Fruit fly (Drosophila melanogaster) whole organism, embryonic: ENCODE data around the gene spd-2.

ENCODE experiments used
- B-H1 ChIP-seq: fragments of 200-800 bp; sonication (Bioruptor generic); IDR thresholded peaks from 3 replicates; pipeline ENCODE4 v1.3.6; 2022; ENCODE audit warnings: missing biosample characterization, missing genetic modification characterization
- B-H2 ChIP-seq: fragments of 200-800 bp; sonication (Bioruptor generic); optimal IDR thresholded peaks from 2 replicates; lab custom pipeline; 2018; ENCODE audit warnings: missing biosample characterization, mild to moderate bottlenecking, missing genetic modification characterization
- Bteb2 ChIP-seq: fragments of 200-800 bp; sonication (Bioruptor generic); optimal IDR thresholded peaks from 2 replicates; lab custom pipeline; 2016; ENCODE audit warnings: missing biosample characterization, missing genetic modification characterization
- CG10321 ChIP-seq: fragments of 200-800 bp; sonication (Bioruptor generic); IDR thresholded peaks from 2 replicates; pipeline ENCODE4 v1.3.6; 2022; ENCODE audit warnings: missing biosample characterization, missing genetic modification characterization
- CG10462 ChIP-seq: fragments of 200-800 bp; sonication (Bioruptor generic); optimal IDR thresholded peaks from 2 replicates; lab custom pipeline; 2016; ENCODE audit warnings: missing biosample characterization, missing genetic modification characterization
- CG14050 ChIP-seq: fragments of 200-800 bp; sonication (Bioruptor generic); IDR thresholded peaks from 3 replicates; pipeline ENCODE4 v1.3.6; 2022; ENCODE audit warnings: missing biosample characterization, missing genetic modification characterization
- CG15696 ChIP-seq: fragments of 200-800 bp; sonication (Bioruptor generic); optimal IDR thresholded peaks from 2 replicates; lab custom pipeline; 2019; ENCODE audit warnings: missing biosample characterization, mild to moderate bottlenecking, missing genetic modification characterization, moderate library complexity
- CG17829 ChIP-seq: fragments of 200-800 bp; optimal IDR thresholded peaks from 2 replicates; lab custom pipeline; 2019; ENCODE audit warnings: missing biosample characterization, mild to moderate bottlenecking, missing genetic modification characterization, moderate library complexity
- CG17912 ChIP-seq: fragments of 200-800 bp; sonication (Bioruptor generic); optimal IDR thresholded peaks from 2 replicates; lab custom pipeline; 2018; ENCODE audit warnings: missing biosample characterization, mild to moderate bottlenecking, missing genetic modification characterization
- CG18476 ChIP-seq: fragments of 200-800 bp; sonication (Bioruptor generic); optimal IDR thresholded peaks from 2 replicates; lab custom pipeline; 2016; ENCODE audit warnings: missing biosample characterization, mild to moderate bottlenecking, missing genetic modification characterization
- CG2875 ChIP-seq: fragments of 200-800 bp; sonication (Bioruptor generic); optimal IDR thresholded peaks from 2 replicates; lab custom pipeline; 2017; ENCODE audit warnings: missing biosample characterization, mild to moderate bottlenecking, missing genetic modification characterization, missing genetic modification reagents
- CG2889 ChIP-seq: fragments of 200-800 bp; sonication (Bioruptor generic); IDR thresholded peaks from 3 replicates; pipeline ENCODE4 v1.3.6; 2022; ENCODE audit warnings: missing biosample characterization, missing genetic modification characterization
- CG30403 ChIP-seq: fragments of 200-800 bp; sonication (Bioruptor generic); optimal IDR thresholded peaks from 3 replicates; lab custom pipeline; 2016; ENCODE audit warnings: missing biosample characterization, missing genetic modification characterization
- CG3065 ChIP-seq: fragments of 200-800 bp; sonication (Bioruptor generic); optimal IDR thresholded peaks from 2 replicates; lab custom pipeline; 2016; ENCODE audit warnings: missing biosample characterization, missing genetic modification characterization
- CG31388 ChIP-seq: fragments of 200-800 bp; sonication (Bioruptor generic); optimal IDR thresholded peaks from 2 replicates; lab custom pipeline; 2016; ENCODE audit warnings: missing biosample characterization, missing genetic modification characterization
- CG32532 ChIP-seq: fragments of 200-800 bp; sonication (Bioruptor generic); IDR thresholded peaks from 2 replicates; pipeline ENCODE4 v1.3.6; 2022; ENCODE audit warnings: missing biosample characterization, missing genetic modification characterization
- CG3281 ChIP-seq: fragments of 200-800 bp; sonication (Bioruptor generic); optimal IDR thresholded peaks from 3 replicates; lab custom pipeline; 2017; ENCODE audit warnings: missing biosample characterization, mild to moderate bottlenecking, missing genetic modification characterization
- CG43689 ChIP-seq: fragments of 200-800 bp; sonication (Bioruptor generic); IDR thresholded peaks from 2 replicates; pipeline ENCODE4 v1.3.6; 2022; ENCODE audit warnings: missing biosample characterization, missing genetic modification characterization
- CG6654 ChIP-seq: fragments of 200-800 bp; sonication (Bioruptor generic); optimal IDR thresholded peaks from 2 replicates; lab custom pipeline; 2017; ENCODE audit warnings: missing biosample characterization, mild to moderate bottlenecking, missing genetic modification characterization
- CG8290 ChIP-seq, 3 experiments: fragments of 200-800 bp; sonication (Bioruptor generic); optimal IDR thresholded peaks; 2 replicates each; lab custom pipeline; 2016 to 2019; ENCODE audit warnings: missing biosample characterization in 3 of 3, missing genetic modification characterization in 3 of 3, mild to moderate bottlenecking in 2 of 3, moderate library complexity in 1 of 3
- CG9437 ChIP-seq: fragments of 200-800 bp; sonication (Bioruptor generic); optimal IDR thresholded peaks from 2 replicates; lab custom pipeline; 2018; ENCODE audit warnings: missing biosample characterization, mild to moderate bottlenecking, missing genetic modification characterization
- CG9817 ChIP-seq: fragments of 200-800 bp; sonication (Bioruptor generic); optimal IDR thresholded peaks from 2 replicates; lab custom pipeline; 2018; ENCODE audit warnings: missing biosample characterization, mild to moderate bottlenecking, missing genetic modification characterization, moderate library complexity
- CG9932 ChIP-seq: fragments of 200-800 bp; sonication (Bioruptor generic); IDR thresholded peaks from 2 replicates; pipeline ENCODE4 v1.3.6; 2022; ENCODE audit warnings: missing biosample characterization, missing genetic modification characterization
- D19B ChIP-seq: fragments of 200-800 bp; sonication (Bioruptor generic); optimal IDR thresholded peaks from 2 replicates; lab custom pipeline; 2017; ENCODE audit warnings: missing biosample characterization, mild to moderate bottlenecking, missing genetic modification characterization
- Dp ChIP-seq: fragments of 200-800 bp; sonication (Bioruptor generic); optimal IDR thresholded peaks from 2 replicates; lab custom pipeline; 2018; ENCODE audit warnings: missing biosample characterization, mild to moderate bottlenecking, missing genetic modification characterization, moderate library complexity
- E2f2 ChIP-seq: fragments of 200-800 bp; sonication (Bioruptor generic); IDR thresholded peaks from 2 replicates; pipeline ENCODE4 v1.3.6; 2022; ENCODE audit warnings: missing biosample characterization, missing genetic modification characterization
- Elba2 ChIP-seq: fragments of 200-800 bp; sonication (Bioruptor generic); optimal IDR thresholded peaks from 3 replicates; lab custom pipeline; 2016; ENCODE audit warnings: missing biosample characterization, missing genetic modification characterization
- Fer1 ChIP-seq: fragments of 200-800 bp; sonication (Bioruptor generic); optimal IDR thresholded peaks from 2 replicates; lab custom pipeline; 2017; ENCODE audit warnings: missing biosample characterization, mild to moderate bottlenecking, missing genetic modification characterization
- Fer2 ChIP-seq: fragments of 200-800 bp; sonication (Bioruptor generic); optimal IDR thresholded peaks from 2 replicates; lab custom pipeline; 2018; ENCODE audit warnings: missing biosample characterization, mild to moderate bottlenecking, missing genetic modification characterization, moderate library complexity
- HLH3B ChIP-seq: fragments of 200-800 bp; sonication (Bioruptor generic); IDR thresholded peaks from 2 replicates; pipeline ENCODE4 v1.3.6; 2022; ENCODE audit warnings: missing biosample characterization, missing genetic modification characterization
- HLH4C ChIP-seq: fragments of 200-800 bp; sonication (Bioruptor generic); IDR thresholded peaks from 3 replicates; pipeline ENCODE4 v1.3.6; 2022; ENCODE audit warnings: missing biosample characterization, missing genetic modification characterization; ENCODE audit not compliant: partially characterized antibody
- Hmr ChIP-seq: fragments of 200-800 bp; sonication (Bioruptor generic); optimal IDR thresholded peaks from 3 replicates; lab custom pipeline; 2017; ENCODE audit warnings: mild to moderate bottlenecking, missing biosample characterization, missing genetic modification reagents, missing genetic modification characterization
- Lhr ChIP-seq: fragments of 200-800 bp; sonication (Bioruptor generic); optimal IDR thresholded peaks from 3 replicates; lab custom pipeline; 2017; ENCODE audit warnings: mild to moderate bottlenecking, missing biosample characterization, missing genetic modification reagents, missing genetic modification characterization
- MTF-1 ChIP-seq: fragments of 200-800 bp; sonication (Bioruptor generic); optimal IDR thresholded peaks from 2 replicates; lab custom pipeline; 2018; ENCODE audit warnings: missing biosample characterization, mild to moderate bottlenecking, missing genetic modification characterization, borderline replicate concordance
- Max ChIP-seq: fragments of 200-800 bp; sonication (Bioruptor generic); optimal IDR thresholded peaks from 2 replicates; lab custom pipeline; 2016; ENCODE audit warnings: missing biosample characterization, mild to moderate bottlenecking, missing genetic modification characterization
- Scr ChIP-seq: fragments of 200-800 bp; sonication (Bioruptor generic); IDR thresholded peaks from 2 replicates; pipeline ENCODE4 v1.3.6; 2022; ENCODE audit warnings: missing biosample characterization, missing genetic modification characterization; ENCODE audit not compliant: partially characterized antibody
- Six4 ChIP-seq: fragments of 200-800 bp; sonication (Bioruptor generic); optimal IDR thresholded peaks from 2 replicates; lab custom pipeline; 2016; ENCODE audit warnings: missing biosample characterization, missing genetic modification characterization
- Xbp1 ChIP-seq: fragments of 200-800 bp; sonication (Bioruptor generic); optimal IDR thresholded peaks from 3 replicates; lab custom pipeline; 2016; ENCODE audit warnings: missing biosample characterization, mild to moderate bottlenecking, missing genetic modification characterization
- croc ChIP-seq: fragments of 200-800 bp; sonication (Bioruptor generic); conservative IDR thresholded peaks from 3 replicates; pipeline ENCODE4 v1.3.6; 2022; ENCODE audit warnings: missing biosample characterization, missing genetic modification characterization
- dysf ChIP-seq: fragments of 200-800 bp; sonication (Bioruptor generic); IDR thresholded peaks from 3 replicates; pipeline ENCODE4 v1.3.6; 2022; ENCODE audit warnings: missing biosample characterization, missing genetic modification characterization
- ind ChIP-seq: fragments of 200-800 bp; sonication (Bioruptor generic); optimal IDR thresholded peaks from 3 replicates; lab custom pipeline; 2016; ENCODE audit warnings: missing biosample characterization, missing genetic modification characterization
- ken ChIP-seq: fragments of 200-800 bp; sonication (Bioruptor generic); IDR thresholded peaks from 3 replicates; pipeline ENCODE4 v1.3.6; 2022; ENCODE audit warnings: missing biosample characterization, missing genetic modification characterization
- kni ChIP-seq: fragments of 200-800 bp; sonication (Bioruptor generic); optimal IDR thresholded peaks from 3 replicates; lab custom pipeline; 2017; ENCODE audit warnings: mild to moderate bottlenecking, missing biosample characterization, missing genetic modification reagents, missing genetic modification characterization
- knrl ChIP-seq: fragments of 200-800 bp; sonication (Bioruptor generic); IDR thresholded peaks from 3 replicates; pipeline ENCODE4 v1.3.6; 2022; ENCODE audit warnings: missing biosample characterization, missing genetic modification characterization; ENCODE audit not compliant: partially characterized antibody
- odd ChIP-seq: fragments of 200-800 bp; sonication (Bioruptor generic); optimal IDR thresholded peaks from 2 replicates; lab custom pipeline; 2017; ENCODE audit warnings: missing biosample characterization, mild to moderate bottlenecking, missing genetic modification characterization
- ro ChIP-seq: fragments of 200-800 bp; sonication (Bioruptor generic); IDR thresholded peaks from 2 replicates; pipeline ENCODE4 v1.3.6; 2022; ENCODE audit warnings: missing biosample characterization, missing genetic modification characterization
- run ChIP-seq: fragments of 200-800 bp; sonication (Bioruptor generic); optimal IDR thresholded peaks from 3 replicates; lab custom pipeline; 2018; ENCODE audit warnings: missing biosample characterization, mild to moderate bottlenecking, missing genetic modification characterization
- sob ChIP-seq: fragments of 200-800 bp; sonication (Bioruptor generic); IDR thresholded peaks from 2 replicates; pipeline ENCODE4 v1.3.6; 2022; ENCODE audit warnings: missing biosample characterization, missing genetic modification characterization
- unc-4 ChIP-seq: fragments of 200-800 bp; sonication (Bioruptor generic); IDR thresholded peaks from 2 replicates; pipeline ENCODE4 v1.3.6; 2022; ENCODE audit warnings: missing biosample characterization, missing genetic modification characterization; ENCODE audit not compliant: partially characterized antibody
- vvl ChIP-seq: fragments of 200-800 bp; sonication (Bioruptor generic); IDR thresholded peaks from 2 replicates; pipeline ENCODE4 v1.3.6; 2022; ENCODE audit warnings: missing biosample characterization, missing genetic modification characterization
- zfh2 ChIP-seq: fragments of 200-800 bp; sonication (Bioruptor generic); optimal IDR thresholded peaks from 2 replicates; lab custom pipeline; 2016; ENCODE audit warnings: missing biosample characterization, missing genetic modification characterization

The spd-2 gene

DNA sequence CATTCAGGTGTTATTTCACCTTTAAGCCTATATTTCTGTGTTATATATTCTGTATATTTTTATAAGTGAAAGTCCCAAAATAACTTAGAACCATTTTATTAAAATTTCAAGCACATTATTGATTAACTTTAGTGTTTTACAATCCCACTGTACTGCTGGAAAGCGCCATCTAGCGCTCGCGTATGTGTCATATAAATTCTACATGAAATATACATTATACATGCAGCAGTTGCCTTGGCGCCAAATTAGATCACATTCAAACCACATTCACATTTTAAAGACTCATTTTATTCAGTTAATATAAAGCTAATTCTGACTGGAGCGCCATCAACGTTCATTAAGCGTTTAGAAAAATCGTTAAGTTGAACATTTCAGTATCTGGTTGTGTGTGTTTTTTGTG lies 31.5 kb downstream of the spd-2 start (continued):
- TF ChIP-seq CG3065 (GFP tag; lab: Kevin White, UChicago) = no peak
- no peak for TF ChIP-seq CG10321 (GFP tag; lab: Robert Waterston, UW)
- no peak for TF ChIP-seq CG2875 (GFP tag; lab: Kevin White, UChicago)
- TF ChIP-seq CG17912 (GFP tag; lab: Kevin White, UChicago) = no peak
- TF ChIP-seq ro = no peak
- TF ChIP-seq Fer1 = no peak
- TF ChIP-seq CG18476 (GFP tag; lab: Kevin White, UChicago) = no peak
- TF ChIP-seq MTF-1 (GFP tag; lab: Kevin White, UChicago) = no peak
- TF ChIP-seq ind (GFP tag; lab: Kevin White, UChicago) = no peak
- TF ChIP-seq CG8290 (GFP tag; optimal IDR thresholded peaks at IDR 0.05; lab: Kevin White, UChicago) = no peak
- TF ChIP-seq CG8290 (tag; optimal IDR thresholded peaks at IDR 0.05; lab: Kevin White, UChicago) = no peak
- TF ChIP-seq CG9932 (GFP tag; lab: Robert Waterston, UW) = peak; percentile 3; the same call in 1 of the 2 replicates
- peak; percentile 92 for TF ChIP-seq E2f2
- TF ChIP-seq CG17829 (tag; lab: Kevin White, UChicago) = peak; percentile 15
- no peak for TF ChIP-seq CG14050 (GFP tag; lab: Robert Waterston, UW)
- no peak for TF ChIP-seq CG43689 (GFP tag; lab: Robert Waterston, UW)
- no peak for TF ChIP-seq croc (GFP tag; lab: Robert Waterston, UW)
- no peak for TF ChIP-seq Max (GFP tag; lab: Kevin White, UChicago)
- no peak for TF ChIP-seq CG3281 (GFP tag; lab: Kevin White, UChicago)
- TF ChIP-seq HLH4C = no peak
- TF ChIP-seq HLH3B (GFP tag; lab: Robert Waterston, UW) = no peak
- no peak for TF ChIP-seq dysf (GFP tag; lab: Robert Waterston, UW)
- 0 out of 2 replicates have a peak, but pooled peaks have one; percentile 15 for TF ChIP-seq sob (GFP tag; lab: Robert Waterston, UW)
- TF ChIP-seq CG30403 (GFP tag; lab: Kevin White, UChicago) = peak; percentile 23
- no peak for TF ChIP-seq Six4 (GFP tag; lab: Kevin White, UChicago)
- TF ChIP-seq D19B (GFP tag; lab: Kevin White, UChicago) = no peak
- TF ChIP-seq vvl (GFP tag; lab: Robert Waterston, UW) = 0 out of 2 replicates have a peak, but pooled peaks have one; percentile 6
- no peak for TF ChIP-seq CG15696 (tag; lab: Kevin White, UChicago)
- TF ChIP-seq Elba2 = no peak
- TF ChIP-seq ken (GFP tag; lab: Robert Waterston, UW) = no peak
- peak; percentile 21; the same call in 1 of the 3 replicates for TF ChIP-seq knrl (GFP tag; lab: Robert Waterston, UW)
- no peak for TF ChIP-seq CG31388
- TF ChIP-seq CG6654 (GFP tag; lab: Kevin White, UChicago) = no peak
- TF ChIP-seq Xbp1 (GFP tag; lab: Kevin White, UChicago) = no peak
- no peak for TF ChIP-seq Bteb2
- peak; percentile 83 for TF ChIP-seq Dp (GFP tag; lab: Kevin White, UChicago)
- TF ChIP-seq odd = no peak
- TF ChIP-seq Scr (GFP tag; lab: Robert Waterston, UW) = 0 out of 2 replicates have a peak, but pooled peaks have one; percentile 8
- TF ChIP-seq CG9817 (tag; lab: Kevin White, UChicago) = no peak
- no peak for TF ChIP-seq run (tag; lab: Kevin White, UChicago)
- no peak for TF ChIP-seq B-H2 (GFP tag; lab: Kevin White, UChicago)
- peak; percentile 19 for TF ChIP-seq Lhr (GFP tag; lab: Kevin White, UChicago)
- no peak for TF ChIP-seq CG10462 (GFP tag; lab: Kevin White, UChicago)
- TF ChIP-seq B-H1 (GFP tag; lab: Robert Waterston, UW) = no peak
- TF ChIP-seq CG9437 (GFP tag; lab: Kevin White, UChicago) = no peak
- no peak for TF ChIP-seq unc-4
- TF ChIP-seq Fer2 (tag; lab: Kevin White, UChicago) = no peak
- TF ChIP-seq CG32532 (GFP tag; lab: Robert Waterston, UW) = peak; percentile 49; the same call in 1 of the 2 replicates
- TF ChIP-seq zfh2 (GFP tag; lab: Kevin White, UChicago) = no peak
- no peak for TF ChIP-seq CG2889
- peak; percentile 25 for TF ChIP-seq Hmr (GFP tag; lab: Kevin White, UChicago)
- TF ChIP-seq kni (GFP tag; lab: Kevin White, UChicago) = no peak
